Worm (Caenorhabditis elegans): Measurements from ENCODE around the gene mip-1.

mip-1 gene

ce11 chrIII:4829440-4829839 lies 36.6 kb downstream of the mip-1 start, which contains the start of gene F26A1.9:
TSS of gene F26A1.9 (minus strand) at chrIII:4829540.
- TF ChIP-seq sem-2 (GFP tag; optimal IDR thresholded peaks at IDR 0.05) (no peak), lin-13 (tag; optimal IDR thresholded peaks at IDR 0.05) (no peak), hlh-1 (tag; optimal IDR thresholded peaks at IDR 0.05) (no peak), cnd-1 (tag; optimal IDR thresholded peaks at IDR 0.05) (no peak), bed-3 (GFP tag; optimal IDR thresholded peaks at IDR 0.05) (no peak)

ce11 chrIII:4830207-4830606 lies 37.3 kb downstream of the mip-1 start, which contains the start of gene nspd-9:
TSS of gene nspd-9 (minus strand) at chrIII:4830307.
- TF ChIP-seq mls-2 (tag; optimal IDR thresholded peaks at IDR 0.05) (no peak), drap-1 (GFP tag; optimal IDR thresholded peaks at IDR 0.05) (no peak), ces-1 (GFP tag; optimal IDR thresholded peaks at IDR 0.05) (no peak), zip-8 (tag; optimal IDR thresholded peaks at IDR 0.05) (no peak)

DNA sequence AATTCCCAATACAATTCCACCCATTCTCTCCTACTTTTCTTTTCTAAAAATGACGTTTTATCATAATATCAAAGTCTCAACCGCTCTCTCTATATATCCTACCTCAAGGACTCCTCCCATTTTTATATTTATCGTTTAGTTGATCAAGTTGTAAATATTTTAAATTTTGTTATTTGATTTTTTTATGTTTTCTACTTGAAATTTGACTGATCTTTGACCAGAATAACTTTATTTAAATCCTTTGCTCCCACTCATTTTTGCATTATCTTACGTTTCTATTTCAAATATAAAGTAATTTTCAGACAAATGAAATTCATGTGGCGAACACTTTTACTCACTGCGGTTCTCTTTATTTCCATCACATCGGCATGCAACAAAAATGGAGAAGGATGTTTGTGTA lies 44.5 kb downstream of the mip-1 start, which contains the start of the genes acbp-7 and F26A1.19:
TSS of gene acbp-7 (plus strand) at position 301 of the 400 bp plus-strand sequence.
TSS of gene F26A1.19 (plus strand) at position 303 of the 400 bp plus-strand sequence.
- TF ChIP-seq lin-32 (GFP tag; optimal IDR thresholded peaks at IDR 0.05) (no peak), zip-8 (tag; optimal IDR thresholded peaks at IDR 0.05) (no peak)

DNA sequence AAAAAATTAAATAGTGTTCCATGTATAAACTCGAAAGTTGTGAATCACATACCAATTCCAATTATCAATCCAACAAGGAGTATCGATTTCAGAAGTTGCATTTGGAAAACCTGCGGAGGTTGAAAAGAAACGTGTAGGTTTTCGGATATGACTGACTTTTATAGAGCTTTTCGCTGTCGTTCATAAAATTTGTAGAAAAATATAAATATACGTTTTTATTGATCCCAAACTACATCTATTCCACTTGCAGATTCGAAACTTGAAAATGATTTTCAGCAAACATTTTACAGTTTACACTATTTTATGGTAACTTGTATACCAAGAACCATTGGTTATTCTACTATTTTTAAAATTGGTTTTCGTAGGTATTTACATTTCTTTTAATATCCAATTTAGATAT lies 49.3 kb downstream of the mip-1 start, which contains the start of gene clec-156:
TSS of gene clec-156 (minus strand) at position 101 of the 400 bp plus-strand sequence.
- no peak for TF ChIP-seq drap-1 (GFP tag; optimal IDR thresholded peaks at IDR 0.05)
- no peak for TF ChIP-seq lin-32 (GFP tag; optimal IDR thresholded peaks at IDR 0.05)
- TF ChIP-seq nhr-76 (tag; optimal IDR thresholded peaks at IDR 0.05) = no peak
- no peak for TF ChIP-seq ceh-39 (tag; optimal IDR thresholded peaks at IDR 0.05)
- TF ChIP-seq nhr-237 (tag; optimal IDR thresholded peaks at IDR 0.05) = no peak
- no peak for TF ChIP-seq tbx-8 (GFP tag; optimal IDR thresholded peaks at IDR 0.05)
- no peak for TF ChIP-seq unc-62 (GFP tag; optimal IDR thresholded peaks at IDR 0.05)
- no peak for TF ChIP-seq blmp-1 (tag; optimal IDR thresholded peaks at IDR 0.05)
- no peak for TF ChIP-seq hlh-1 (tag; optimal IDR thresholded peaks at IDR 0.05)
- TF ChIP-seq elt-1 (tag; optimal IDR thresholded peaks at IDR 0.05; ENCODE audit: borderline replicate concordance, insufficient read depth) = no peak
- TF ChIP-seq elt-3 (tag; optimal IDR thresholded peaks at IDR 0.05) = no peak
- no peak for TF ChIP-seq nhr-28 (tag; optimal IDR thresholded peaks at IDR 0.05)
- TF ChIP-seq ham-2 (GFP tag; optimal IDR thresholded peaks at IDR 0.05) = no peak
- no peak for TF ChIP-seq nhr-12 (tag; optimal IDR thresholded peaks at IDR 0.05)
- TF ChIP-seq ztf-11 (tag; optimal IDR thresholded peaks at IDR 0.05) = no peak

DNA sequence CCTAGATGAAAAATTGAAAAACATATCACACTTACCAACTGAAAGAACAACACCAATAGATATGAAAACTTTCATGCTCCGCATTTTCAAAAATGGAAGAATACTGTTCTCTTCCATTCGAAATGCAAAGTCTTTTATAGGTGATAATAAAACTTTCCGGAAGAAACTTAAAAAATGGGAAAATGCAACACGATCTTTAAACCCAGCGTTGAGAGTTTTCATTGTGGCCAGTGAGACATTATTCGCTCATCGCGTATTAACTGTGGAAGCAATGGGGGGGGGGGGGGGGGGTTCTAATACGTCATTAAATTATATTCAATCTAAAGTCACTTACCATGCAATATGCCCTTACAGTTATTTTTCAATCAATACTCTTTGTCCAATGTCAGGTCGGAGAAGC lies 51.4 kb downstream of the mip-1 start, which contains the start of the genes clec-157 and fkh-5:
TSS of gene clec-157 (minus strand) at position 101 of the 400 bp plus-strand sequence.
TSS of gene fkh-5 (plus strand) at position 336 of the 400 bp plus-strand sequence.
- TF ChIP-seq hlh-1 (tag; optimal IDR thresholded peaks at IDR 0.05) = no peak
- TF ChIP-seq drap-1 (GFP tag; optimal IDR thresholded peaks at IDR 0.05) = no peak
- TF ChIP-seq cnd-1 (tag; optimal IDR thresholded peaks at IDR 0.05) = no peak
- no peak for TF ChIP-seq ceh-83 (GFP tag; optimal IDR thresholded peaks at IDR 0.05)
- TF ChIP-seq ceh-39 (tag; optimal IDR thresholded peaks at IDR 0.05) = no peak
- TF ChIP-seq ceh-43 (GFP tag; optimal IDR thresholded peaks at IDR 0.05) = no peak
- no peak for TF ChIP-seq mep-1 (tag; optimal IDR thresholded peaks at IDR 0.05)
- TF ChIP-seq nhr-28 (tag; optimal IDR thresholded peaks at IDR 0.05) = no peak
- no peak for TF ChIP-seq flh-1 (GFP tag; optimal IDR thresholded peaks at IDR 0.05)

Data from whole organism, mixed stage, embryonic.